Fruit fly (Drosophila melanogaster) whole organism, embryonic: ENCODE results near the gene Argk1.

ENCODE experiments used
- Abd-B ChIP-seq: fragments of 200-800 bp; sonication (Bioruptor generic); optimal IDR thresholded peaks from 2 replicates; lab custom pipeline; 2018; ENCODE audit warnings: missing biosample characterization, mild to moderate bottlenecking, missing genetic modification characterization, moderate library complexity
- Adf1 ChIP-seq: fragments of 200-800 bp; sonication (Bioruptor generic); IDR thresholded peaks from 2 replicates; pipeline ENCODE4 v1.3.6; 2022; ENCODE audit warnings: missing biosample characterization, missing genetic modification characterization
- Bgb ChIP-seq: fragments of 200-800 bp; sonication (Bioruptor generic); IDR thresholded peaks from 2 replicates; pipeline ENCODE4 v1.3.6; 2022; ENCODE audit warnings: missing biosample characterization, missing genetic modification characterization; ENCODE audit not compliant: partially characterized antibody
- CG11504 ChIP-seq: fragments of 200-800 bp; sonication (Bioruptor generic); optimal IDR thresholded peaks from 3 replicates; lab custom pipeline; 2019; ENCODE audit warnings: missing biosample characterization, mild to moderate bottlenecking, missing genetic modification characterization, moderate library complexity
- CG12942 ChIP-seq: fragments of 200-800 bp; sonication (Bioruptor generic); optimal IDR thresholded peaks from 3 replicates; lab custom pipeline; 2016; ENCODE audit warnings: missing biosample characterization, missing genetic modification characterization
- CG13624 ChIP-seq: fragments of 200-800 bp; sonication (Bioruptor generic); optimal IDR thresholded peaks from 2 replicates; lab custom pipeline; 2016; ENCODE audit warnings: missing biosample characterization, missing genetic modification characterization
- CG13894 ChIP-seq: fragments of 200-800 bp; sonication (Bioruptor generic); optimal IDR thresholded peaks from 3 replicates; lab custom pipeline; 2018; ENCODE audit warnings: missing biosample characterization, mild to moderate bottlenecking, missing genetic modification characterization, moderate library complexity
- CG17802 ChIP-seq: fragments of 200-800 bp; sonication (Bioruptor generic); optimal IDR thresholded peaks from 2 replicates; lab custom pipeline; 2018; ENCODE audit warnings: missing biosample characterization, mild to moderate bottlenecking, missing genetic modification characterization, moderate library complexity
- CG18011 ChIP-seq: fragments of 200-800 bp; sonication (Bioruptor generic); optimal IDR thresholded peaks from 2 replicates; lab custom pipeline; 2017; ENCODE audit warnings: missing biosample characterization, missing genetic modification characterization, mild to moderate bottlenecking, moderate library complexity, missing genotype
- CG1832 ChIP-seq: fragments of 200-800 bp; sonication (Bioruptor generic); optimal IDR thresholded peaks from 2 replicates; lab custom pipeline; 2017; ENCODE audit warnings: missing biosample characterization, mild to moderate bottlenecking, missing genetic modification characterization, inconsistent platforms
- CG34422 ChIP-seq: fragments of 200-800 bp; sonication (Bioruptor generic); IDR thresholded peaks from 3 replicates; pipeline ENCODE4 v1.3.6; 2022; ENCODE audit warnings: missing biosample characterization, missing genetic modification characterization
- CG5245 ChIP-seq: fragments of 200-800 bp; sonication (Bioruptor generic); optimal IDR thresholded peaks from 3 replicates; lab custom pipeline; 2016; ENCODE audit warnings: missing biosample characterization, missing genetic modification characterization
- CG6791 ChIP-seq: fragments of 200-800 bp; sonication (Bioruptor generic); IDR thresholded peaks from 3 replicates; pipeline ENCODE4 v1.3.6; 2022; ENCODE audit warnings: missing biosample characterization, missing genetic modification characterization; ENCODE audit not compliant: partially characterized antibody
- CG7745 ChIP-seq: fragments of 200-800 bp; sonication (Bioruptor generic); optimal IDR thresholded peaks from 2 replicates; lab custom pipeline; 2018; ENCODE audit warnings: missing biosample characterization, mild to moderate bottlenecking, missing genetic modification characterization, moderate library complexity
- Deaf1 ChIP-seq: fragments of 200-800 bp; optimal IDR thresholded peaks from 3 replicates; lab custom pipeline; 2019; ENCODE audit warnings: missing biosample characterization, mild to moderate bottlenecking, missing genetic modification characterization, moderate library complexity
- Ets65A ChIP-seq: fragments of 200-800 bp; sonication (Bioruptor generic); peaks from one replicate; lab custom pipeline; 2016; ENCODE audit warnings: missing biosample characterization, missing genetic modification characterization
- Fer2 ChIP-seq: fragments of 200-800 bp; sonication (Bioruptor generic); optimal IDR thresholded peaks from 2 replicates; lab custom pipeline; 2018; ENCODE audit warnings: missing biosample characterization, mild to moderate bottlenecking, missing genetic modification characterization, moderate library complexity
- Hey ChIP-seq: fragments of 200-800 bp; sonication (Bioruptor generic); optimal IDR thresholded peaks from 3 replicates; lab custom pipeline; 2018; ENCODE audit warnings: missing biosample characterization, mild to moderate bottlenecking, missing genetic modification characterization
- Hmr ChIP-seq: fragments of 200-800 bp; sonication (Bioruptor generic); optimal IDR thresholded peaks from 3 replicates; lab custom pipeline; 2017; ENCODE audit warnings: mild to moderate bottlenecking, missing biosample characterization, missing genetic modification reagents, missing genetic modification characterization
- Hr3 ChIP-seq: fragments of 200-800 bp; sonication (Bioruptor generic); optimal IDR thresholded peaks from 3 replicates; lab custom pipeline; 2016; ENCODE audit warnings: missing biosample characterization, missing genetic modification characterization
- Nf-YC ChIP-seq: fragments of 200-800 bp; optimal IDR thresholded peaks from 3 replicates; lab custom pipeline; 2019; ENCODE audit warnings: missing biosample characterization, mild to moderate bottlenecking, missing genetic modification characterization, moderate library complexity
- Spps ChIP-seq: fragments of 200-800 bp; sonication (Bioruptor generic); optimal IDR thresholded peaks from 2 replicates; lab custom pipeline; 2018; ENCODE audit warnings: missing biosample characterization, mild to moderate bottlenecking, missing genetic modification characterization
- Stat92E ChIP-seq, 3 experiments: fragments of >200 bp in 2 of 3; fragments of 200-800 bp in 1 of 3; sonication (Bioruptor generic) in 1 of 3; optimal IDR thresholded peaks; 2 replicates each; lab custom pipeline; 2017 to 2019; ENCODE audit warnings: missing biosample characterization in 3 of 3, missing genetic modification characterization in 3 of 3, mild to moderate bottlenecking in 1 of 3, moderate library complexity in 1 of 3
- Trl ChIP-seq, 3 experiments: fragments of >200 bp in 2 of 3; fragments of 200-800 bp in 1 of 3; sonication (Bioruptor generic) in 1 of 3; optimal IDR thresholded peaks; 2 replicates in 1 of 3; 3 replicates in 2 of 3; lab custom pipeline; 2016 to 2017; ENCODE audit warnings: missing biosample characterization in 1 of 3, missing genetic modification characterization in 1 of 3
- Xbp1 ChIP-seq: fragments of 200-800 bp; sonication (Bioruptor generic); optimal IDR thresholded peaks from 3 replicates; lab custom pipeline; 2016; ENCODE audit warnings: missing biosample characterization, mild to moderate bottlenecking, missing genetic modification characterization
- ab ChIP-seq: fragments of 200-800 bp; sonication (Bioruptor generic); optimal IDR thresholded peaks from 2 replicates; lab custom pipeline; 2016; ENCODE audit warnings: missing biosample characterization, missing genetic modification characterization
- abd-A ChIP-seq: fragments of 200-800 bp; sonication (Bioruptor generic); optimal IDR thresholded peaks from 3 replicates; lab custom pipeline; 2019; ENCODE audit warnings: missing biosample characterization, mild to moderate bottlenecking, missing genetic modification characterization, moderate library complexity
- al ChIP-seq: fragments of 200-800 bp; sonication (Bioruptor generic); IDR thresholded peaks from 2 replicates; pipeline ENCODE4 v1.3.6; 2022; ENCODE audit warnings: missing biosample characterization, missing genetic modification characterization
- ash1 ChIP-seq: fragments of 200-800 bp; sonication (Bioruptor generic); optimal IDR thresholded peaks from 2 replicates; lab custom pipeline; 2018; ENCODE audit warnings: missing biosample characterization, mild to moderate bottlenecking, missing genetic modification characterization
- caup ChIP-seq: fragments of 200-800 bp; sonication (Bioruptor generic); optimal IDR thresholded peaks from 3 replicates; lab custom pipeline; 2017; ENCODE audit warnings: missing biosample characterization, mild to moderate bottlenecking, missing genetic modification characterization, moderate library complexity; ENCODE audit not compliant: severe bottlenecking
- crol ChIP-seq: fragments of 200-800 bp; sonication (Bioruptor generic); IDR thresholded peaks from 2 replicates; pipeline ENCODE4 v1.3.6; 2022; ENCODE audit warnings: missing biosample characterization, missing genetic modification characterization
- dan ChIP-seq: fragments of 200-800 bp; sonication (Bioruptor generic); IDR thresholded peaks from 2 replicates; pipeline ENCODE4 v1.3.6; 2022; ENCODE audit warnings: missing biosample characterization, missing genetic modification characterization
- dpn ChIP-seq, 2 experiments: fragments of 200-800 bp; sonication (Bioruptor generic); optimal IDR thresholded peaks; 3 replicates each; lab custom pipeline; 2016; ENCODE audit warnings: missing biosample characterization in 2 of 2, missing genetic modification characterization in 2 of 2
- ems ChIP-seq: fragments of 200-800 bp; sonication (Bioruptor generic); optimal IDR thresholded peaks from 3 replicates; lab custom pipeline; 2016; ENCODE audit warnings: missing biosample characterization, missing genetic modification characterization
- eve ChIP-seq, 2 experiments: fragments of >200 bp; optimal IDR thresholded peaks; 2 replicates each; lab custom pipeline; 2017; ENCODE audit warnings: missing biosample characterization in 2 of 2, missing genetic modification characterization in 2 of 2
- ewg ChIP-seq: fragments of 200-800 bp; sonication (Bioruptor generic); optimal IDR thresholded peaks from 3 replicates; lab custom pipeline; 2017; ENCODE audit warnings: mild to moderate bottlenecking, missing biosample characterization, missing genetic modification reagents, missing genetic modification characterization
- gcm ChIP-seq: fragments of 200-800 bp; sonication (Bioruptor generic); optimal IDR thresholded peaks from 2 replicates; lab custom pipeline; 2019; ENCODE audit warnings: missing biosample characterization, mild to moderate bottlenecking, missing genetic modification characterization, moderate library complexity
- gt ChIP-seq: fragments of 200-800 bp; sonication (Bioruptor generic); IDR thresholded peaks from 2 replicates; pipeline ENCODE4 v1.3.6; 2022; ENCODE audit warnings: missing biosample characterization, missing genetic modification characterization
- hkb ChIP-seq, 2 experiments: fragments of 200-800 bp in 1 of 2; fragments of >200 bp in 1 of 2; sonication (Bioruptor generic) in 1 of 2; IDR thresholded peaks in 1 of 2; optimal IDR thresholded peaks in 1 of 2; 2 replicates each; pipeline versions ENCODE4 v1.3.6 to Lab custom; 2017 to 2022; ENCODE audit warnings: missing biosample characterization in 1 of 2, missing genetic modification characterization in 1 of 2
- lab ChIP-seq: fragments of 200-800 bp; sonication (Bioruptor generic); optimal IDR thresholded peaks from 3 replicates; lab custom pipeline; 2017; ENCODE audit warnings: missing biosample characterization, missing genetic modification characterization, mild to moderate bottlenecking, moderate library complexity, missing genetic modification reagents
- oc ChIP-seq: fragments of 200-800 bp; sonication (Bioruptor generic); optimal IDR thresholded peaks from 2 replicates; lab custom pipeline; 2018; ENCODE audit warnings: missing biosample characterization, mild to moderate bottlenecking, missing genetic modification characterization, moderate library complexity
- phol ChIP-seq: fragments of 200-800 bp; sonication (Bioruptor generic); optimal IDR thresholded peaks from 3 replicates; lab custom pipeline; 2018; ENCODE audit warnings: missing biosample characterization, mild to moderate bottlenecking, missing genetic modification characterization, moderate library complexity
- pros ChIP-seq: fragments of 200-800 bp; sonication (Bioruptor generic); optimal IDR thresholded peaks from 3 replicates; lab custom pipeline; 2019; ENCODE audit warnings: missing biosample characterization, mild to moderate bottlenecking, missing genetic modification characterization, moderate library complexity
- pum ChIP-seq: fragments of 200-800 bp; sonication (Bioruptor generic); optimal IDR thresholded peaks from 2 replicates; lab custom pipeline; 2016; ENCODE audit warnings: missing biosample characterization, missing genetic modification characterization
- scrt ChIP-seq: fragments of 200-800 bp; sonication (Bioruptor generic); optimal IDR thresholded peaks from 2 replicates; lab custom pipeline; 2018; ENCODE audit warnings: missing biosample characterization, mild to moderate bottlenecking, missing genetic modification characterization, moderate library complexity
- seq ChIP-seq: fragments of 200-800 bp; sonication (Bioruptor generic); IDR thresholded peaks from 2 replicates; pipeline ENCODE4 v1.3.6; 2022; ENCODE audit warnings: missing biosample characterization, missing genetic modification characterization
- tgo ChIP-seq: fragments of 200-800 bp; sonication (Bioruptor generic); IDR thresholded peaks from 3 replicates; pipeline ENCODE4 v1.3.6; 2022; ENCODE audit warnings: missing biosample characterization, missing genetic modification characterization
- tio ChIP-seq: fragments of 200-800 bp; sonication (Bioruptor generic); optimal IDR thresholded peaks from 2 replicates; lab custom pipeline; 2017; ENCODE audit warnings: missing biosample characterization, missing genetic modification characterization, inconsistent platforms
- usp ChIP-seq: fragments of >200 bp; optimal IDR thresholded peaks from 2 replicates; lab custom pipeline; 2017; ENCODE audit warnings: missing biosample characterization, missing genetic modification characterization

Gene Argk1

dm6 chr3L:9051830-9052259, 14.0 kb downstream of the Argk1 start:
- peak; percentile 16 for TF ChIP-seq lab (GFP tag; lab: Kevin White, UChicago)
- TF ChIP-seq phol (tag; lab: Kevin White, UChicago): no peak
- peak; percentile 23 for TF ChIP-seq Hmr
- TF ChIP-seq eve (GFP tag; optimal IDR thresholded peaks at IDR 0.05; lab: Kevin White, UChicago): no peak
- TF ChIP-seq Abd-B: no peak
- peak; percentile 94 for TF ChIP-seq Deaf1 (tag; lab: Kevin White, UChicago)
- no peak for TF ChIP-seq CG1832
- TF ChIP-seq Trl (optimal IDR thresholded peaks at IDR 0.05; lab: Kevin White, UChicago): peak; percentile 47 to 51
- TF ChIP-seq Trl (GFP tag; optimal IDR thresholded peaks at IDR 0.05; lab: Kevin White, UChicago): no peak
- TF ChIP-seq dpn (GFP tag; optimal IDR thresholded peaks at IDR 0.05; lab: Kevin White, UChicago): no peak
- TF ChIP-seq seq: peak; percentile 73
- TF ChIP-seq hkb (optimal IDR thresholded peaks at IDR 0.05; lab: Kevin White, UChicago): no peak
- no peak for TF ChIP-seq hkb (GFP tag; IDR thresholded peaks at IDR 0.05; lab: Robert Waterston, UW)
- TF ChIP-seq ewg: peak; percentile 77
- peak; percentile 40; the same call in 1 of the 2 replicates for TF ChIP-seq Adf1 (GFP tag; lab: Robert Waterston, UW)
- TF ChIP-seq CG5245 (GFP tag; lab: Kevin White, UChicago): no peak
- peak; percentile 89 for TF ChIP-seq abd-A (tag; lab: Kevin White, UChicago)
- peak; percentile 69 for TF ChIP-seq crol (GFP tag; lab: Robert Waterston, UW)
- no peak for TF ChIP-seq Spps (tag; lab: Kevin White, UChicago)
- peak; percentile 14 for TF ChIP-seq gcm (GFP tag; lab: Kevin White, UChicago)
- no peak for TF ChIP-seq Xbp1
- 0 out of 2 replicates have a peak, but pooled peaks have one; percentile 22 for TF ChIP-seq Bgb (GFP tag; lab: Robert Waterston, UW)
- no peak for TF ChIP-seq CG6791 (GFP tag; lab: Robert Waterston, UW)
- TF ChIP-seq ab (GFP tag; lab: Kevin White, UChicago): no peak
- TF ChIP-seq usp: no peak
- TF ChIP-seq CG7745 (tag; lab: Kevin White, UChicago): no peak
- peak; percentile 92 for TF ChIP-seq scrt (GFP tag; lab: Kevin White, UChicago)
- no peak for TF ChIP-seq Fer2 (tag; lab: Kevin White, UChicago)
- no peak for TF ChIP-seq tio
- TF ChIP-seq pum: no peak
- TF ChIP-seq Nf-YC (tag; lab: Kevin White, UChicago): peak; percentile 47
- TF ChIP-seq Hr3 (GFP tag; lab: Kevin White, UChicago): no peak
- no peak for TF ChIP-seq CG17802 (tag; lab: Kevin White, UChicago)
- no peak for TF ChIP-seq gt (GFP tag; lab: Robert Waterston, UW)
- peak; percentile 68 for TF ChIP-seq CG13894 (tag; lab: Kevin White, UChicago)
- no peak for TF ChIP-seq CG12942 (GFP tag; lab: Kevin White, UChicago)
- no peak for TF ChIP-seq Stat92E (GFP tag; optimal IDR thresholded peaks at IDR 0.05; lab: Kevin White, UChicago)
- TF ChIP-seq tgo (GFP tag; lab: Robert Waterston, UW): no peak
- peak; percentile 22 for TF ChIP-seq CG11504 (tag; lab: Kevin White, UChicago)
- no peak for TF ChIP-seq CG34422 (GFP tag; lab: Robert Waterston, UW)
- TF ChIP-seq Hey: peak; percentile 64
- TF ChIP-seq al (GFP tag; lab: Robert Waterston, UW): no peak
- TF ChIP-seq CG13624 (GFP tag; lab: Kevin White, UChicago): no peak
- TF ChIP-seq pros (GFP tag; lab: Kevin White, UChicago): peak; percentile 76
- TF ChIP-seq caup (GFP tag; lab: Kevin White, UChicago): no peak
- TF ChIP-seq CG18011 (GFP tag; lab: Kevin White, UChicago): no peak
- TF ChIP-seq oc (tag; lab: Kevin White, UChicago): peak; percentile 32
- no peak for TF ChIP-seq Ets65A (GFP tag; lab: Kevin White, UChicago)
- no peak for TF ChIP-seq dan (GFP tag; lab: Robert Waterston, UW)
- no peak for TF ChIP-seq ems (GFP tag; lab: Kevin White, UChicago)
- TF ChIP-seq ash1: no peak
